Fruit fly (Drosophila melanogaster) S2 (cell line): ENCODE data around the gene Atg16.

Experiments used
- CG8478 ChIP-seq: fragments of >200 bp; optimal IDR thresholded peaks from 2 replicates; lab custom pipeline; 2018
- CTCF ChIP-seq, 2 experiments: fragments of >200 bp; optimal IDR thresholded peaks; 2 replicates each; lab custom pipeline; 2018

Atg16 gene

dm6 chr3R:29834759-29835709 is at the start of gene Atg16:
TSS of gene Atg16 (minus strand) at chr3R:29835101.
- TF ChIP-seq CTCF (optimal IDR thresholded peaks at IDR 0.05; lab: Kevin White, UChicago) (no peak), CG8478 (lab: Kevin White, UChicago) (no peak)

dm6 chr3R:29880306-29880705 is 45.4 kb upstream of the Atg16 start:
- TF ChIP-seq CG8478 (lab: Kevin White, UChicago) (no peak), CTCF (optimal IDR thresholded peaks at IDR 0.05; lab: Kevin White, UChicago) (no peak)

DNA sequence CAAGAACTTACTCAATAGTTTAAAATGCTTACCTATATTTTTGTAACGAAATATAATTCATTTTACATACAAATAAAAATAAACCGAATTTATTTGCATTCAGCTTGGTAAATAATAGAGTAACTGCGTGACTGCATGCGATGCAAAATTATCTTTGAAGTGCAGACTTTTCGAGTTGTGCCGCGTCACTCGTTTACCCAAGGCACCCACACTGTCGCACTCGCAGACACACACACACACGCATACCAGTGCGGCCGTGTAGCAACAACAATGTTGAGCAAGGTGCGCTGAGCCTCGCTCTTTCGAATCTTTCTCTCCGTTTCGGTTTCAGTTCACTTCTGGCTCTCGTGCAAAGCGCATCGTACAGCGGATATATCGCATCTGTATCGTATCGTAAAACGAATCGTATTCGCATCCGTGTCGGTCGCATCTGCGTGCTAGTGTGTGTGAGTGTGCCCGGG is 41.9 kb upstream of the Atg16 start, which contains the start of gene CG31038:
TSS of gene CG31038 (plus strand) at position 327 of the 461 bp plus-strand sequence.
- TF ChIP-seq CG8478 (lab: Kevin White, UChicago) (no peak), CTCF (optimal IDR thresholded peaks at IDR 0.05; lab: Kevin White, UChicago) (peak in 1 of 2 experiments; percentile 16)

dm6 chr3R:29876232-29876631 is 41.3 kb upstream of the Atg16 start:
- TF ChIP-seq CG8478 (lab: Kevin White, UChicago): no peak
- no peak for TF ChIP-seq CTCF (optimal IDR thresholded peaks at IDR 0.05; lab: Kevin White, UChicago)

DNA sequence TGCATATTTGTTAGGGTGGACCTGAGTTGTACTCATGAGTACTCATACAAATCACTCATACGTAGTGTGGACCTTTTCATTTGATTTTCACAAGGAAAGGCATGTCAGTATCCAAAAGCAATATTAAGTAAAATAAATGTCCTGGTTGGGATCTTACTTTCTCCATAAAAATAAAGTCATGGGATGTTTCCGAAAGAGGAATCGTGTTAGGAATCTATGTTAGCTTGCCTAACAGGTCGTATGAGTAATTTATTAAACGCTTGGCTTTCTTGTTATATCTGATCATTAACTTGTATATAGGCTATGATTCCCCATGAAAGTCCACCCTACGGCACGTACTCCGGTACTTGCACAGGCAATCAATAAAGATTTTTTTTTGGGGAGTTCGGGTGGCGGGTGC is 40.9 kb upstream of the Atg16 start:
- TF ChIP-seq CG8478 (lab: Kevin White, UChicago) (no peak), CTCF (optimal IDR thresholded peaks at IDR 0.05; lab: Kevin White, UChicago) (no peak)

DNA sequence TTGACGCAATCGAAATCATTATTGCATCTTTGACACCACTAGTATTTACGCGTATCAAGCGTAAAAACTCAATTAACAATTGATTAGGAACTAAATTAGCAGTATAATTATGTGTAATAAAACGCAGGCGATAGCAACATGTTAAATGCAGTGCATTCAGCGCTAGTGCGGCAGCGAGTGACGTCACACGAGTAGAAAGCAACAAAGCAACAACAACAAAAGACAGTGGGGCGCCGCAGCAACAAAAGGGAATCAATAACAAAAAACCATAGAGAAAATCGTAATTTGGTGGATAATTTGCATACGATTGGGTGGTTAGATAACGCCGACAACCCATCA is 34.4 kb upstream of the Atg16 start, which contains the start of gene CG34133:
TSS of gene CG34133 (plus strand) at position 16 of the 339 bp plus-strand sequence.
- TF ChIP-seq CG8478 (lab: Kevin White, UChicago) (no peak), CTCF (optimal IDR thresholded peaks at IDR 0.05; lab: Kevin White, UChicago) (no peak)

DNA sequence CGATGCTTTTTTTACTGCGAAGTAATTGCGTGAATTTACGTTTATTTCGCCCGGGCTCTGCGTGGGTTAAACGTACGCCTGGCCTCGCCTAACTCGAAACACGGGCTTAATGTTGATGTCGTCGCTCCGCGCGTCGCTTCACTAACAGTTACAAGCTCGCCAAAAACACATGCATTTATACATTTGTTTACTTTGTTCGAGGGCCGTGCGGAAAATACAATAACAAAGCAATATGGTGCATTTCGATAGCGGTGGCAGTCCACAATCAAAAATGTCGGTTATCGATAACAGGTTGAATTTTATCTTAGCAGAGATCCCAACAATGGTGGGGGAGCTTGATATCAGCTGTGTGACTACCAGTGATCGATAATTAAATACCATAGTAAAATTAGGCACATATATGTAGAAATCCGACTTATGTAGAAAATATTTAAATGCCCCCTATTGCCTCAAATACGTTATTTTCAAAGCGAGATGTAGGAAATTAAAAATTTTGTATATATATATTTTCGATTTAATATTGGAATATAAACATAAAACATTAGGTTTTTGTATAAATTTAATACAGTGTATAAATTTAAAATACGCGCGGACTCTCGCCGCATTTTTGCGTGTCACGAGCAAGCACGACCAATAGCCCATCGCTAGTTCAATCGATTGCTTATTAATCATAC is 33.9 kb upstream of the Atg16 start, which contains the start of gene Zip99C:
TSS of gene Zip99C (minus strand) at position 220 of the 674 bp plus-strand sequence.
- peak; percentile 22 to 47 for TF ChIP-seq CTCF (optimal IDR thresholded peaks at IDR 0.05; lab: Kevin White, UChicago)
- TF ChIP-seq CG8478 (lab: Kevin White, UChicago): no peak

- TF ChIP-seq CTCF (optimal IDR thresholded peaks at IDR 0.05; lab: Kevin White, UChicago): no peak
- TF ChIP-seq CG8478 (lab: Kevin White, UChicago): no peak
Observed at dm6 chr3R:29867895-29868294, 33.0 kb upstream of the Atg16 start.

- no peak for TF ChIP-seq CG8478 (lab: Kevin White, UChicago)
- no peak for TF ChIP-seq CTCF (optimal IDR thresholded peaks at IDR 0.05; lab: Kevin White, UChicago)
Observed at dm6 chr3R:29867470-29867869, 32.6 kb upstream of the Atg16 start.

DNA sequence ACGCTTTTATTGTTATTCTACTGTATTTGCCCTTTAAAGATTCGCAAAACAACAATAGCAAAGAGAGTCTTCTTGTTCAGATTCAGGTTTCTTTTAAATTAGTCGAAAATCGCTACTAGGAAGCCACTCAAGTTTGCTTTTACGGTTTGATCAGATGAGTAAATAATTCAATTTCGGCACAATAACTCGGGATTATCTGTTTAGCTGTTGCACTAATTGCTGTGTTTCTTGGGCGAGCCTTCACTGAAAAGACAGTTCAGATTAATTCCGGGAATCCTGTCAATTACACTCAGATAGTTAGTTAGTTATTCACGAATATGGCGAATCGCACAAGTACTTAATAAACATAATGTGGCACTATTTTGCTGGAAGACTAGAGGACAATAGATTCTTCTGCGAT is 31.8 kb upstream of the Atg16 start:
- no peak for TF ChIP-seq CG8478 (lab: Kevin White, UChicago)
- TF ChIP-seq CTCF (optimal IDR thresholded peaks at IDR 0.05; lab: Kevin White, UChicago): no peak

- TF ChIP-seq CG8478 (lab: Kevin White, UChicago) (no peak), CTCF (optimal IDR thresholded peaks at IDR 0.05; lab: Kevin White, UChicago) (no peak)
Observed at dm6 chr3R:29862795-29863194, 27.9 kb upstream of the Atg16 start.

DNA sequence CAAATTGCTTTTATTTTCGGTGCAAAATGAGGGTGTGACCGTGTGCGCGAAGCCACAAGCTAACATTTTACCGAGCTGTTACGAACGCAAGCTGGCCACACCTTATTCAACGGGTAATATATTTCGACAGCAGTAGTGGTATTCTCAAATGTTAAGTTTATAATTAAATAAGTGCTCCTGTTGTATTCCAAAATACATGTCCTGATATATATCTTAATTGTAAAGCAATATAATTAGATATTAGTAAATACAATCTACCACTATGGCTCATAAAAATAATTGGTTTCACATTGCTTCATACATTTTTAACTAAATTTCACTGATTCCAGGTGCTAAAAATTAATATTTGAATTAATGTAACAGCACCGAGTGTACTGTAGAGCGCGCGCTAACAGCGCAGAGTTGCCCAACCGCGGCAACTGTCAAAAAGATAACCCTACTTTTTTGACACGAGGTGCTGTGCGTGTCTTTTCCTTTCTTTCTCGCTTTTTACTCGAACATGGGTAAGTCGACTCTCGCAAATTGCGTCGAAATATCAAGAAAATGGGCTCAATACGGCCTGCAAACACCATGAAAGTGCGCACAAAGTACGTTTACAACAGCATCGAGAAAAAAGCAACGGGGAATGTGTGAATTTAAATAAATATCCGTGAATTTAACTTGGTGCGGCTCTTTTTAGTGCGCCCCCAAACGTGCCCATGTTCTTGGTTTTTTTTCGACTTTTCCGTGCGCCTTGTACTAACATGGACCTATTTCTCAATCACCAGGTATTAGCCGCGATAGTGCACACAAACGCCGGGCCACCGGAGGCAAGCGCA is 26.7 kb upstream of the Atg16 start, which contains the start of the genes CG15514 and RpS8:
TSS of gene CG15514 (minus strand) at position 63 of the 818 bp plus-strand sequence.
TSS of gene RpS8 (plus strand) at position 151 of the 818 bp plus-strand sequence.
- TF ChIP-seq CTCF (optimal IDR thresholded peaks at IDR 0.05; lab: Kevin White, UChicago): peak in 1 of 2 experiments; percentile 15
- no peak for TF ChIP-seq CG8478 (lab: Kevin White, UChicago)

- TF ChIP-seq CTCF (optimal IDR thresholded peaks at IDR 0.05; lab: Kevin White, UChicago) (no peak), CG8478 (lab: Kevin White, UChicago) (no peak)
Observed at dm6 chr3R:29859763-29860162, 24.9 kb upstream of the Atg16 start.

dm6 chr3R:29858806-29859205 is 23.9 kb upstream of the Atg16 start, which contains the start of gene CG7824:
TSS of gene CG7824 (minus strand) at chr3R:29858936.
- no peak for TF ChIP-seq CG8478 (lab: Kevin White, UChicago)
- TF ChIP-seq CTCF (optimal IDR thresholded peaks at IDR 0.05; lab: Kevin White, UChicago): peak; percentile 27 to 43
